Fruit fly (Drosophila melanogaster): ENCODE data around the gene bigmax.

The bigmax gene

DNA sequence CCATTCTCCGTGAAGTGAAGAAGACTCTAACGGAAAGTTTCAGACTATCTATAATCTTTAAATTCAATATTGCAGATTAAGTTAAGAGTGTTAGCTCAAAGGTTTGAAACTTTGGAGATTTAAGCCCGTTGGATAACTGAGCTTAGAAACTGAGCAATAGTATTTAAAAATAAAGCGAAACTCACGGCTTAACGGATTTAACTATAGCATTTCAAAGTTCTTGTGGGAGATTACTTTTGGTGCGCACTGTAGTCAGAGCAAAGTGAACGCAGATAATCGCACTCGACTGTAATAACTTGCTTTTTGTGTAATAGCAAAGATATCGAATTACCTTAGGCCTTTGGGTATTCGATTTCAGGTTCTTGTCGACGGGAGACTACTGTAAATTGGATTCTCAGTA is 6.0 kb downstream of the bigmax start, which contains the start of gene mrt (continued):
- TF ChIP-seq CG10267 (tag; optimal IDR thresholded peaks at IDR 0.05) (peak; percentile 15), sr (GFP tag; IDR thresholded peaks at IDR 0.05) (no peak), Nf-YA (GFP tag; IDR thresholded peaks at IDR 0.05) (no peak), CG10565 (GFP tag; optimal IDR thresholded peaks at IDR 0.05) (no peak), corto (GFP tag; optimal IDR thresholded peaks at IDR 0.05) (no peak), CG17802 (tag; optimal IDR thresholded peaks at IDR 0.05) (peak; percentile 40), zen (tag; optimal IDR thresholded peaks at IDR 0.05) (no peak), ab (GFP tag; optimal IDR thresholded peaks at IDR 0.05) (peak; percentile 33), Atf-2 (GFP tag; optimal IDR thresholded peaks at IDR 0.05) (peak; percentile 46), lola (GFP tag; optimal IDR thresholded peaks at IDR 0.05) (peak in 1 of 3 experiments; percentile 23), CG13123 (GFP tag; optimal IDR thresholded peaks at IDR 0.05) (no peak), mld (GFP tag; IDR thresholded peaks at IDR 0.05; ENCODE audit: partially characterized antibody) (no peak), ftz-f1 (GFP tag; optimal IDR thresholded peaks at IDR 0.05) (no peak), crol (GFP tag; IDR thresholded peaks at IDR 0.05) (no peak), CG12769 (tag; optimal IDR thresholded peaks at IDR 0.05) (peak; percentile 30), CG18764 (GFP tag; optimal IDR thresholded peaks at IDR 0.05) (no peak), sisA (GFP tag; IDR thresholded peaks at IDR 0.05) (peak; percentile 53), CG17568 (GFP tag; optimal IDR thresholded peaks at IDR 0.05) (no peak), CG11085 (GFP tag; IDR thresholded peaks at IDR 0.05) (no peak), salm (tag; optimal IDR thresholded peaks at IDR 0.05) (peak; percentile 17), NFAT (GFP tag; IDR thresholded peaks at IDR 0.05) (peak; percentile 53; the same call in 1 of the 2 replicates), CG34224 (GFP tag; IDR thresholded peaks at IDR 0.05; ENCODE audit: partially characterized antibody) (no peak), CG8290 (GFP tag; optimal IDR thresholded peaks at IDR 0.05) (peak; percentile 21), CG8290 (tag; optimal IDR thresholded peaks at IDR 0.05) (peak in 1 of 2 experiments; percentile 55), kni (GFP tag; optimal IDR thresholded peaks at IDR 0.05) (no peak), CG6689 (GFP tag; IDR thresholded peaks at IDR 0.05) (0 out of 2 replicates have a peak, but pooled peaks have one; percentile 28), CG2116 (GFP tag; optimal IDR thresholded peaks at IDR 0.05) (peak; percentile 5), chm (GFP tag; IDR thresholded peaks at IDR 0.05) (no peak), vnd (GFP tag; IDR thresholded peaks at IDR 0.05; ENCODE audit: partially characterized antibody) (no peak), CG34376 (GFP tag; optimal IDR thresholded peaks at IDR 0.05) (peak; percentile 53), Myb (GFP tag; optimal IDR thresholded peaks at IDR 0.05) (peak; percentile 48), CG16779 (GFP tag; IDR thresholded peaks at IDR 0.05) (no peak), CG11504 (tag; optimal IDR thresholded peaks at IDR 0.05) (peak; percentile 63), H2.0 (GFP tag; IDR thresholded peaks at IDR 0.05) (no peak), CG9876 (GFP tag; optimal IDR thresholded peaks at IDR 0.05) (peak; percentile 17), wek (GFP tag; optimal IDR thresholded peaks at IDR 0.05) (no peak), CG1233 (GFP tag; optimal IDR thresholded peaks at IDR 0.05) (peak; percentile 33), CG1647 (GFP tag; optimal IDR thresholded peaks at IDR 0.05) (no peak), row (GFP tag; IDR thresholded peaks at IDR 0.05) (peak; percentile 88), CG12104 (GFP tag; optimal IDR thresholded peaks at IDR 0.05) (peak; percentile 36), CG11695 (GFP tag; IDR thresholded peaks at IDR 0.05) (0 out of 3 replicates have a peak, but pooled peaks have one; percentile 43), mam (GFP tag; optimal IDR thresholded peaks at IDR 0.05) (peak; percentile 66), CG5180 (GFP tag; optimal IDR thresholded peaks at IDR 0.05) (no peak), klu (GFP tag; IDR thresholded peaks at IDR 0.05) (0 out of 2 replicates have a peak, but pooled peaks have one; percentile 28), CG10274 (GFP tag; optimal IDR thresholded peaks at IDR 0.05) (no peak), yki (optimal IDR thresholded peaks at IDR 0.05) (no peak), Dp (GFP tag; optimal IDR thresholded peaks at IDR 0.05) (no peak), fu2 (GFP tag; optimal IDR thresholded peaks at IDR 0.05) (peak; percentile 55), Hr39 (optimal IDR thresholded peaks at IDR 0.05) (no peak), so (GFP tag; IDR thresholded peaks at IDR 0.05) (0 out of 3 replicates have a peak, but pooled peaks have one; percentile 44), CG6254 (GFP tag; optimal IDR thresholded peaks at IDR 0.05) (no peak), Sin3A (optimal IDR thresholded peaks at IDR 0.05) (no peak)

Data from whole organism, embryonic.